Worm (Caenorhabditis elegans): ENCODE measurements around the gene gst-37.

gst-37 gene

ce11 chrV:1943465-1943864, 22.0 kb downstream of the gst-37 start:
- TF ChIP-seq lin-13 (GFP tag; optimal IDR thresholded peaks at IDR 0.05) (peak; percentile 27), sem-4 (tag; optimal IDR thresholded peaks at IDR 0.05) (no peak), gmeb-1 (tag; optimal IDR thresholded peaks at IDR 0.05) (no peak), mdl-1 (tag; optimal IDR thresholded peaks at IDR 0.05) (peak in 1 of 2 experiments; percentile 62), peb-1 (tag; optimal IDR thresholded peaks at IDR 0.05) (no peak), mbf-1 (tag; optimal IDR thresholded peaks at IDR 0.05) (no peak), ztf-4 (tag; optimal IDR thresholded peaks at IDR 0.05) (no peak), egl-27 (tag; optimal IDR thresholded peaks at IDR 0.05) (no peak), unc-55 (GFP tag; optimal IDR thresholded peaks at IDR 0.05) (peak; percentile 59), C34F6.9 (tag; optimal IDR thresholded peaks at IDR 0.05) (peak; percentile 55), Y55F3AM.14 (GFP tag; optimal IDR thresholded peaks at IDR 0.05) (no peak), unc-62 (GFP tag; optimal IDR thresholded peaks at IDR 0.05) (no peak), dmd-4 (tag; optimal IDR thresholded peaks at IDR 0.05) (no peak), nhr-77 (tag; optimal IDR thresholded peaks at IDR 0.05) (no peak), snpc-4 (tag; optimal IDR thresholded peaks at IDR 0.05) (no peak), lsy-2 (tag; optimal IDR thresholded peaks at IDR 0.05) (peak in 1 of 2 experiments; percentile 34), skn-1 (tag; optimal IDR thresholded peaks at IDR 0.05) (no peak), lin-39 (tag; optimal IDR thresholded peaks at IDR 0.05) (no peak), sma-9 (GFP tag; optimal IDR thresholded peaks at IDR 0.05) (peak; percentile 62), sma-9 (tag; optimal IDR thresholded peaks at IDR 0.05) (no peak), zag-1 (tag; optimal IDR thresholded peaks at IDR 0.05) (peak; percentile 38), nhr-23 (tag; optimal IDR thresholded peaks at IDR 0.05) (no peak), crh-2 (tag; optimal IDR thresholded peaks at IDR 0.05) (peak; percentile 46), F13H6.1 (tag; optimal IDR thresholded peaks at IDR 0.05) (peak; percentile 69), ztf-11 (tag; optimal IDR thresholded peaks at IDR 0.05) (no peak), R02D3.7 (tag; optimal IDR thresholded peaks at IDR 0.05) (no peak), ztf-1 (GFP tag; conservative IDR thresholded peaks at IDR 0.05) (no peak), nhr-237 (tag; optimal IDR thresholded peaks at IDR 0.05) (no peak), lin-11 (tag; optimal IDR thresholded peaks at IDR 0.05) (peak; percentile 52), ceh-16 (tag; optimal IDR thresholded peaks at IDR 0.05) (no peak), nhr-129 (tag; optimal IDR thresholded peaks at IDR 0.05) (peak; percentile 28)

DNA sequence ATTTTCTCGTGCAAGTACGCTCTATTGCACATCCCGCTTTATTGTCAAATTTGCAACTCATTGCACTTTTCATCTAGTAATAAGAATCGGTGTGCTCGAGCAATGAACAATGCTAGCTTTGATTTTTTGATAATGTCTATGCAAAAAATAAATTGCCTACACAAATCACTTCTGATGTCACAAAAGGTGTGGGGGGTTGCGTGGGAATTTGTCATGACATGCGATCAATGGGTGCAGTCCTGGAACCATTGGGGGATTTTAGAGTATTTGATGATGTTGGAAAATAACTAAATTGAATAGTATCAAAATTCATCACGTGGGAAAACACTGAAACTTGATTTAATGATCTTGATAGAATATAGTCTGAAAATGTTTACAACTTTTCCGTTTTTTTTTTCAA, 24.5 kb downstream of the gst-37 start:
- TF ChIP-seq nhr-237 (tag; optimal IDR thresholded peaks at IDR 0.05) (no peak), blmp-1 (tag; optimal IDR thresholded peaks at IDR 0.05; ENCODE audit: insufficient read depth) (no peak), R02D3.7 (tag; optimal IDR thresholded peaks at IDR 0.05) (no peak), ZK546.5 (tag; optimal IDR thresholded peaks at IDR 0.05) (no peak), skn-1 (tag; optimal IDR thresholded peaks at IDR 0.05) (no peak), C34F6.9 (tag; optimal IDR thresholded peaks at IDR 0.05) (no peak), unc-62 (GFP tag; optimal IDR thresholded peaks at IDR 0.05) (no peak), dmd-4 (tag; optimal IDR thresholded peaks at IDR 0.05) (no peak), aly-2 (tag; optimal IDR thresholded peaks at IDR 0.05) (no peak), nhr-11 (tag; optimal IDR thresholded peaks at IDR 0.05) (no peak), sma-3 (GFP tag; optimal IDR thresholded peaks at IDR 0.05) (no peak), lin-11 (tag; optimal IDR thresholded peaks at IDR 0.05) (no peak), zag-1 (tag; optimal IDR thresholded peaks at IDR 0.05) (no peak), nhr-25 (tag; optimal IDR thresholded peaks at IDR 0.05) (no peak), F13H6.1 (tag; optimal IDR thresholded peaks at IDR 0.05) (no peak), lin-39 (tag; optimal IDR thresholded peaks at IDR 0.05) (no peak), mdl-1 (tag; optimal IDR thresholded peaks at IDR 0.05) (no peak)

- TF ChIP-seq nhr-10 (tag; optimal IDR thresholded peaks at IDR 0.05) (no peak), crh-2 (tag; optimal IDR thresholded peaks at IDR 0.05) (no peak), nhr-6 (tag; optimal IDR thresholded peaks at IDR 0.05) (no peak), R02D3.7 (tag; optimal IDR thresholded peaks at IDR 0.05) (no peak), aly-2 (tag; optimal IDR thresholded peaks at IDR 0.05) (no peak), egl-27 (tag; optimal IDR thresholded peaks at IDR 0.05) (no peak), ama-1 (optimal IDR thresholded peaks at IDR 0.05) (no peak), blmp-1 (tag; optimal IDR thresholded peaks at IDR 0.05; ENCODE audit: insufficient read depth) (no peak), nhr-21 (tag; optimal IDR thresholded peaks at IDR 0.05) (no peak), lsy-2 (tag; optimal IDR thresholded peaks at IDR 0.05) (no peak), zag-1 (tag; optimal IDR thresholded peaks at IDR 0.05) (no peak), mbf-1 (tag; optimal IDR thresholded peaks at IDR 0.05) (no peak), Y55F3AM.14 (GFP tag; optimal IDR thresholded peaks at IDR 0.05) (no peak), lin-13 (GFP tag; optimal IDR thresholded peaks at IDR 0.05) (no peak), ceh-82 (tag; optimal IDR thresholded peaks at IDR 0.05) (no peak), snpc-4 (tag; optimal IDR thresholded peaks at IDR 0.05) (no peak), nhr-12 (tag; optimal IDR thresholded peaks at IDR 0.05) (no peak), ztf-11 (tag; optimal IDR thresholded peaks at IDR 0.05) (no peak), F13H6.1 (tag; optimal IDR thresholded peaks at IDR 0.05) (no peak), mdl-1 (tag; optimal IDR thresholded peaks at IDR 0.05) (no peak)
These were observed 33.8 kb downstream of the gst-37 start for ce11 chrV:1955246-1955645.
